Worm (Caenorhabditis elegans): Measurements from ENCODE around the gene rps-13.

DNA sequence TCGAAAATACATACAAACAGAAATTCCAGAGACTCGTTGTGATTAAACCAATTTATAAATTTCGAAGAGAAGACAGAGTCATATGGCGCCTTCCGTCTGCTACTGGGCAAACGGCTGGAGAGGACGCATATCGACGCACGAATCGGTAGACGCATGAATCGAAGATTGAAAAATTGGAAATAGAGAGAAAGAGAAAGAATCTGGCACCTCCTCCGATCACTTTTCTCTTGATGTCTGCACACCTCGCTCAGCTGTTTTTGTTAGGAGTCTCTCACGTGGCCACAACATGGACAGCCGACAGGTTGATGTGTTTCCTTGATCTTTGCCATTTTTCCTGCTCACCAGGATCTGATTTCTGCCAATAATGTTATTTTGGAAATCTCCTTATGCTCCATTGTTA lies 14.7 kb downstream of the rps-13 start:
- TF ChIP-seq him-1 (tag; optimal IDR thresholded peaks at IDR 0.05) (no peak), dao-5 (tag; optimal IDR thresholded peaks at IDR 0.05) (no peak)

Data from whole organism, L4/young adult.